Worm (Caenorhabditis elegans): ENCODE data around the gene srb-18.

DNA sequence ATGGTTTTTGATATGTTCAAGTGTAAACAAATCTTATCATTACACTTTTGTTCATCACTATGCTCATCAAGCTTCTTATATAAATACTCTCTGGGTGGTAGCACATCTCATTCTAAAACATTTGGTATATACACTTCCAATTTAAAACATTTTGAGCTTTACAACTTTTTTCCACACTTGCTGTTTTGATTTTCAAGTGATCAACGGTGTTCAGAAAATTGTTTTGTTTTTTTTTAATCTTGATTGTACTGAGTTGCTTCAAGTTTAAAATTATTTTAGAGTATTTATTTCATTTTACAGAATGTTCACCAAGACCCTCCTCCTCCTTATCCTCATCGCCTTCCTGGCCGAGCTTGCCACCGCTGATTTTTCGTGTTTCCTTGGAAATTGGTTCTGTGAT lies 13.8 kb downstream of the srb-18 start, which contains the start of gene C54F6.5:
- TF ChIP-seq sma-3 (GFP tag; optimal IDR thresholded peaks at IDR 0.05) (no peak), mdl-1 (tag; optimal IDR thresholded peaks at IDR 0.05) (no peak), nhr-77 (tag; optimal IDR thresholded peaks at IDR 0.05) (no peak), nhr-12 (tag; optimal IDR thresholded peaks at IDR 0.05) (no peak), zag-1 (tag; optimal IDR thresholded peaks at IDR 0.05) (no peak), ceh-82 (tag; optimal IDR thresholded peaks at IDR 0.05) (no peak), nhr-21 (tag; optimal IDR thresholded peaks at IDR 0.05) (no peak), egl-27 (tag; optimal IDR thresholded peaks at IDR 0.05) (no peak), nhr-25 (tag; optimal IDR thresholded peaks at IDR 0.05) (no peak), nhr-237 (tag; optimal IDR thresholded peaks at IDR 0.05) (no peak), ztf-4 (tag; optimal IDR thresholded peaks at IDR 0.05) (no peak), mbf-1 (tag; optimal IDR thresholded peaks at IDR 0.05) (no peak)

Data from whole organism, L2 larva.